Worm (Caenorhabditis elegans): ENCODE results near the gene str-116.

ce11 chrV:11268791-11269190 is 2.0 kb downstream of the str-116 start, which contains the start of gene str-115:
- TF ChIP-seq ztf-29 (GFP tag; IDR thresholded peaks at IDR 0.05) (no peak), flt-1 (GFP tag; IDR thresholded peaks at IDR 0.05) (no peak), med-1 (GFP tag; optimal IDR thresholded peaks at IDR 0.05; ENCODE audit: insufficient read depth) (no peak), cog-1 (tag; optimal IDR thresholded peaks at IDR 0.05) (no peak)
